Worm (Caenorhabditis elegans): ENCODE data around the gene ints-7.
A peak's percentile ranks its signal among the peaks of the same experiment; 100 is the strongest.

ints-7 gene

DNA sequence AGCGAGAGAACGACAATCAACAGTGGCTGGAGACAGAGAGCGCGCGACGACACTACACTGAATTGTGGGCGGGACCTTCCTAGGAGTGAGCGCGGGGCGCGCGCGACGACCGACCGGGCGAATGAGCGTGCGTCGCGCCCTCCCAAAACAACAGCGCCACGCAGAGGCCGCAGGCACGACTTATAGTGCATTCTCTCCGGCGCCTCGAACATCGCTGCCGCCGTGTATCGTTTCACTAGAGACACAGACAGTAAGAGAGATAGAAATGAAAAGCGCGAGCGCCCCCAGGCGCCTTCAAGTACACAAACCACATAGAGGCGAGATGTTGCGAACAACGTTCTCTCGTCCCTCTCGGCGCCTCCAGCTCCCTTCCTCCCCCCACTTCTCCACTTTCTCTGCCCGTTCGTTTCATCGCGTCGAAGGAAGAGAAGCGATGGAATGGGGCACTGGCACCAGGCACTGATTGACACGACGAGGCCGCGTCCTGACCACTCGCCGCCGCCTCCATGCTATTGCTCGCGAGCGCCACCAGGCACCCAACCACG is 37.3 kb downstream of the ints-7 start (continued):
- TF ChIP-seq vab-15 (tag; optimal IDR thresholded peaks at IDR 0.05) (no peak), skn-1 (tag; optimal IDR thresholded peaks at IDR 0.05) (peak; percentile 32), pqm-1 (tag; optimal IDR thresholded peaks at IDR 0.05) (no peak), lin-13 (GFP tag; optimal IDR thresholded peaks at IDR 0.05) (peak; percentile 36), mdl-1 (tag; optimal IDR thresholded peaks at IDR 0.05) (peak in 1 of 2 experiments; percentile 69), ceh-90 (tag; optimal IDR thresholded peaks at IDR 0.05) (no peak), snu-23 (GFP tag; optimal IDR thresholded peaks at IDR 0.05) (peak; percentile 68), fos-1 (tag; optimal IDR thresholded peaks at IDR 0.05) (no peak), mep-1 (tag; optimal IDR thresholded peaks at IDR 0.05) (peak; percentile 71), nhr-237 (tag; optimal IDR thresholded peaks at IDR 0.05) (no peak), F16B12.6 (tag; optimal IDR thresholded peaks at IDR 0.05) (peak; percentile 2), mab-9 (GFP tag; IDR thresholded peaks at IDR 0.05) (0 out of 2 replicates have a peak, but pooled peaks have one; percentile 54), ets-5 (GFP tag; IDR thresholded peaks at IDR 0.05) (no peak), ces-1 (GFP tag; optimal IDR thresholded peaks at IDR 0.05) (no peak), nhr-28 (tag; optimal IDR thresholded peaks at IDR 0.05) (no peak), mef-2 (tag; optimal IDR thresholded peaks at IDR 0.05) (no peak), nhr-77 (tag; optimal IDR thresholded peaks at IDR 0.05) (peak; percentile 65), ceh-82 (tag; optimal IDR thresholded peaks at IDR 0.05) (peak; percentile 39 to 58 (median 41)), nhr-47 (tag; optimal IDR thresholded peaks at IDR 0.05) (peak; percentile 66), zag-1 (tag; optimal IDR thresholded peaks at IDR 0.05) (no peak), elt-3 (tag; optimal IDR thresholded peaks at IDR 0.05) (peak in 2 of 6 experiments; percentile 8 to 52), nhr-71 (tag; optimal IDR thresholded peaks at IDR 0.05) (peak; percentile 77), xbp-1 (tag; optimal IDR thresholded peaks at IDR 0.05) (peak; percentile 58), egl-27 (tag; optimal IDR thresholded peaks at IDR 0.05) (peak in 1 of 2 experiments; percentile 60), tbx-2 (tag; optimal IDR thresholded peaks at IDR 0.05) (peak; percentile 62), nhr-20 (tag; optimal IDR thresholded peaks at IDR 0.05) (peak; percentile 80), fkh-10 (GFP tag; optimal IDR thresholded peaks at IDR 0.05) (no peak), rnt-1 (tag; optimal IDR thresholded peaks at IDR 0.05) (peak; percentile 63), ztf-11 (tag; optimal IDR thresholded peaks at IDR 0.05) (peak in 1 of 2 experiments; percentile 15), nhr-12 (tag; optimal IDR thresholded peaks at IDR 0.05) (no peak), C16A3.4 (tag; optimal IDR thresholded peaks at IDR 0.05) (peak; percentile 49), fkh-8 (tag; optimal IDR thresholded peaks at IDR 0.05) (peak; percentile 49), lir-3 (tag; optimal IDR thresholded peaks at IDR 0.05; ENCODE audit: poor library complexity) (no peak), unc-86 (tag; optimal IDR thresholded peaks at IDR 0.05) (peak; percentile 29), snpc-4 (tag; optimal IDR thresholded peaks at IDR 0.05) (peak; percentile 56), sptf-1 (tag; optimal IDR thresholded peaks at IDR 0.05) (no peak), unc-30 (tag; optimal IDR thresholded peaks at IDR 0.05) (no peak), elt-2 (tag; optimal IDR thresholded peaks at IDR 0.05) (no peak), nhr-85 (tag) (peak; percentile 79), C34B4.2 (tag; optimal IDR thresholded peaks at IDR 0.05) (no peak), dpl-1 (GFP tag; optimal IDR thresholded peaks at IDR 0.05) (peak in 1 of 3 experiments; percentile 24)

DNA sequence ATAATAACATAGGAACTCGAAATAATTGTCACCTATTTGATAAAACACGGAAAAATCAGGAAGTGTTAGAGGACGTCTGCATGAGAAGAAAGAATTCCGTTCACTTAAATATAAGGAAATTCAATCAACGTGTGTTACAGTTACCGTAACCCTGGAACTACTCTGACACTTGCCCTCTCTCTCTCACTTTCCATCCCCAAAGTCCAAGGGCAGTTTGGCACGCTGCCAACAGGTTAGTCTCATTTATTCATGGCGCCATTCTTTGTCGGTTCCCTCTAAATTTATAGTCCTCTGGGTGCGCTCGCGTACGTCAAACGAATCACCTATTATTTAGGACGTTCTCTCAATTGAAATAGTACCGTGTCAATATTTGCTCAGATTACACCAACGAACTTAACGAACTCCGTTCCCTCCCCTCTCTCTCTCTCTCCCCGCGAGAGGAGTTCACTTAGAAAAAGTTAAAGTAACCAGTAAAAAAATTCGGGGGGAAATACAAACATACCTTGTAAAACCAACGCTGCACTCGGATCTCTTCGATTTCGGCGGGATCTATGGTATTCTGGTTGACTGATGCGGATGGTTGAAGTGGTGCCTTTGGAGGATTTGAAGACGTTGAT is 38.1 kb downstream of the ints-7 start:
- TF ChIP-seq efl-1 (optimal IDR thresholded peaks at IDR 0.05) = no peak
- peak in 1 of 2 experiments; percentile 73 for TF ChIP-seq efl-1 (GFP tag; optimal IDR thresholded peaks at IDR 0.05 in 1 of 2)
- TF ChIP-seq lsy-2 (tag; optimal IDR thresholded peaks at IDR 0.05) = peak in 1 of 2 experiments; percentile 33
- TF ChIP-seq tlp-1 (tag; optimal IDR thresholded peaks at IDR 0.05) = no peak
- peak; percentile 67 for TF ChIP-seq nhr-85 (tag)
